Fruit fly (Drosophila melanogaster) whole organism: ENCODE data around the gene Tyler.
A peak's percentile ranks its signal among the peaks of the same experiment; 100 is the strongest.

Experiments
- CG8478 ChIP-seq: fragments of >200 bp; optimal IDR thresholded peaks from 2 replicates; lab custom pipeline; 2018; ENCODE audit warnings: inconsistent platforms
- EcR ChIP-seq, 2 experiments: fragments of >200 bp; optimal IDR thresholded peaks; 2 replicates each; lab custom pipeline; 2017; ENCODE audit warnings: missing biosample characterization in 2 of 2, missing genetic modification characterization in 2 of 2, missing genetic modification reagents in 2 of 2
- psq ChIP-seq: fragments of >200 bp; optimal IDR thresholded peaks from 2 replicates; lab custom pipeline; 2017
- usp ChIP-seq: fragments of >200 bp; optimal IDR thresholded peaks from 2 replicates; lab custom pipeline; 2017; ENCODE audit warnings: missing biosample characterization, missing genetic modification characterization, mixed read lengths

dm6 chrX:19640707-19641248 lies 29.5 kb downstream of the Tyler start:
- TF ChIP-seq CG8478 (lab: Kevin White, UChicago) = peak; percentile 54
- TF ChIP-seq EcR (GFP tag; optimal IDR thresholded peaks at IDR 0.05; lab: Kevin White, UChicago) = no peak
- no peak for TF ChIP-seq psq
- TF ChIP-seq usp (GFP tag; lab: Kevin White, UChicago) = no peak
